Fruit fly (Drosophila melanogaster) whole organism, embryonic: ENCODE measurements around the gene CG10587.
A peak's percentile ranks its signal among the peaks of the same experiment; 100 is the strongest.

Source experiments
- Gug ChIP-seq: fragments of 200-800 bp; sonication (Bioruptor generic); IDR thresholded peaks from 4 replicates; pipeline ENCODE4 v1.3.6; 2022; ENCODE audit warnings: missing biosample characterization, missing genetic modification characterization
- Hr39 ChIP-seq: fragments of >200 bp; optimal IDR thresholded peaks from 2 replicates; lab custom pipeline; 2017
- crol ChIP-seq: fragments of 200-800 bp; sonication (Bioruptor generic); IDR thresholded peaks from 2 replicates; pipeline ENCODE4 v1.3.6; 2022; ENCODE audit warnings: missing biosample characterization, missing genetic modification characterization
- dmrt99B ChIP-seq: fragments of 200-800 bp; sonication (Bioruptor generic); optimal IDR thresholded peaks from 2 replicates; lab custom pipeline; 2018; ENCODE audit warnings: missing biosample characterization, mild to moderate bottlenecking, missing genetic modification characterization, moderate library complexity
- ftz-f1 ChIP-seq: fragments of 200-800 bp; sonication (Bioruptor generic); optimal IDR thresholded peaks from 2 replicates; lab custom pipeline; 2016; ENCODE audit warnings: missing biosample characterization, missing genetic modification characterization
- jumu ChIP-seq: fragments of 200-800 bp; sonication (Bioruptor generic); optimal IDR thresholded peaks from 3 replicates; lab custom pipeline; 2016; ENCODE audit warnings: missing biosample characterization, missing genetic modification characterization
- kni ChIP-seq: fragments of 200-800 bp; sonication (Bioruptor generic); optimal IDR thresholded peaks from 3 replicates; lab custom pipeline; 2017; ENCODE audit warnings: mild to moderate bottlenecking, missing biosample characterization, missing genetic modification reagents, missing genetic modification characterization
- pzg ChIP-seq: fragments of 200-800 bp; sonication (Bioruptor generic); optimal IDR thresholded peaks from 3 replicates; lab custom pipeline; 2018; ENCODE audit warnings: missing biosample characterization, mild to moderate bottlenecking, missing genetic modification characterization, moderate library complexity
- tap ChIP-seq: fragments of 200-800 bp; optimal IDR thresholded peaks from 3 replicates; lab custom pipeline; 2019; ENCODE audit warnings: missing biosample characterization, mild to moderate bottlenecking, missing genetic modification characterization, moderate library complexity
- usp ChIP-seq: fragments of >200 bp; optimal IDR thresholded peaks from 2 replicates; lab custom pipeline; 2017; ENCODE audit warnings: missing biosample characterization, missing genetic modification characterization

dm6 chr3L:20930059-20930785 lies 32.1 kb downstream of the CG10587 start:
- TF ChIP-seq crol (GFP tag; lab: Robert Waterston, UW) = no peak
- peak; percentile 40 for TF ChIP-seq tap (tag; lab: Kevin White, UChicago)
- TF ChIP-seq pzg (GFP tag; lab: Kevin White, UChicago) = no peak
- no peak for TF ChIP-seq jumu (GFP tag; lab: Kevin White, UChicago)
- TF ChIP-seq dmrt99B (tag; lab: Kevin White, UChicago) = peak; percentile 67
- TF ChIP-seq kni = no peak
- no peak for TF ChIP-seq ftz-f1 (GFP tag; lab: Kevin White, UChicago)
- no peak for TF ChIP-seq Gug (GFP tag; lab: Robert Waterston, UW)
- TF ChIP-seq Hr39 (lab: Kevin White, UChicago) = no peak
- TF ChIP-seq usp (GFP tag; lab: Kevin White, UChicago) = no peak
